Fruit fly (Drosophila melanogaster) whole organism, embryonic: ENCODE data around the gene CG9338.

Experiments used
- Asciz ChIP-seq: fragments of 200-800 bp; sonication (Bioruptor generic); optimal IDR thresholded peaks from 2 replicates; lab custom pipeline; 2017; ENCODE audit warnings: missing biosample characterization, mild to moderate bottlenecking, missing genetic modification characterization, missing genetic modification reagents
- Atf6 ChIP-seq: fragments of 200-800 bp; sonication (Bioruptor generic); IDR thresholded peaks from 2 replicates; pipeline ENCODE4 v1.3.6; 2022; ENCODE audit warnings: missing biosample characterization, missing genetic modification characterization
- B-H1 ChIP-seq: fragments of 200-800 bp; sonication (Bioruptor generic); IDR thresholded peaks from 3 replicates; pipeline ENCODE4 v1.3.6; 2022; ENCODE audit warnings: missing biosample characterization, missing genetic modification characterization
- Bteb2 ChIP-seq: fragments of 200-800 bp; sonication (Bioruptor generic); optimal IDR thresholded peaks from 2 replicates; lab custom pipeline; 2016; ENCODE audit warnings: missing biosample characterization, missing genetic modification characterization
- CG12236 ChIP-seq: fragments of 200-800 bp; sonication (Bioruptor generic); optimal IDR thresholded peaks from 2 replicates; lab custom pipeline; 2016; ENCODE audit warnings: missing biosample characterization, missing genetic modification characterization
- CG15269 ChIP-seq: fragments of 200-800 bp; sonication (Bioruptor generic); optimal IDR thresholded peaks from 2 replicates; lab custom pipeline; 2018; ENCODE audit warnings: missing biosample characterization, mild to moderate bottlenecking, missing genetic modification characterization, moderate library complexity
- CG15696 ChIP-seq: fragments of 200-800 bp; sonication (Bioruptor generic); optimal IDR thresholded peaks from 2 replicates; lab custom pipeline; 2019; ENCODE audit warnings: missing biosample characterization, mild to moderate bottlenecking, missing genetic modification characterization, moderate library complexity
- CG16863 ChIP-seq: fragments of 200-800 bp; sonication (Bioruptor generic); optimal IDR thresholded peaks from 3 replicates; lab custom pipeline; 2016; ENCODE audit warnings: missing biosample characterization, missing genetic modification characterization
- CG1792 ChIP-seq: fragments of 200-800 bp; sonication (Bioruptor generic); optimal IDR thresholded peaks from 2 replicates; lab custom pipeline; 2016; ENCODE audit warnings: missing biosample characterization, missing genetic modification characterization
- CG18011 ChIP-seq: fragments of 200-800 bp; sonication (Bioruptor generic); optimal IDR thresholded peaks from 2 replicates; lab custom pipeline; 2017; ENCODE audit warnings: missing biosample characterization, missing genetic modification characterization, mild to moderate bottlenecking, moderate library complexity, missing genotype
- CG18262 ChIP-seq: fragments of 200-800 bp; optimal IDR thresholded peaks from 3 replicates; lab custom pipeline; 2019; ENCODE audit warnings: missing biosample characterization, mild to moderate bottlenecking, missing genetic modification characterization, moderate library complexity
- CG2202 ChIP-seq: fragments of 200-800 bp; sonication (Bioruptor generic); optimal IDR thresholded peaks from 2 replicates; lab custom pipeline; 2018; ENCODE audit warnings: missing biosample characterization, mild to moderate bottlenecking, missing genetic modification characterization
- CG33213 ChIP-seq: fragments of 200-800 bp; sonication (Bioruptor generic); optimal IDR thresholded peaks from 3 replicates; lab custom pipeline; 2016; ENCODE audit warnings: missing biosample characterization, missing genetic modification characterization
- CG3726 ChIP-seq: fragments of 200-800 bp; sonication (Bioruptor generic); IDR thresholded peaks from 3 replicates; pipeline ENCODE4, ENCODE4 v1.3.6; 2022; ENCODE audit warnings: missing biosample characterization, missing genetic modification characterization
- CG4424 ChIP-seq: fragments of 200-800 bp; sonication (Bioruptor generic); optimal IDR thresholded peaks from 3 replicates; lab custom pipeline; 2016; ENCODE audit warnings: missing biosample characterization, missing genetic modification characterization
- CG4820 ChIP-seq: fragments of 200-800 bp; sonication (Bioruptor generic); optimal IDR thresholded peaks from 3 replicates; lab custom pipeline; 2016; ENCODE audit warnings: missing biosample characterization, missing genetic modification characterization
- CG4854 ChIP-seq: fragments of 200-800 bp; sonication (Bioruptor generic); optimal IDR thresholded peaks from 2 replicates; lab custom pipeline; 2016; ENCODE audit warnings: missing biosample characterization, missing genetic modification characterization, inconsistent platforms
- CG6654 ChIP-seq: fragments of 200-800 bp; sonication (Bioruptor generic); optimal IDR thresholded peaks from 2 replicates; lab custom pipeline; 2017; ENCODE audit warnings: missing biosample characterization, mild to moderate bottlenecking, missing genetic modification characterization
- CG7357 ChIP-seq: fragments of 200-800 bp; sonication (Bioruptor generic); IDR thresholded peaks from 3 replicates; pipeline ENCODE4 v1.3.6; 2022; ENCODE audit warnings: missing biosample characterization, missing genetic modification characterization
- CG7745 ChIP-seq: fragments of 200-800 bp; sonication (Bioruptor generic); optimal IDR thresholded peaks from 2 replicates; lab custom pipeline; 2018; ENCODE audit warnings: missing biosample characterization, mild to moderate bottlenecking, missing genetic modification characterization, moderate library complexity
- CG9437 ChIP-seq: fragments of 200-800 bp; sonication (Bioruptor generic); optimal IDR thresholded peaks from 2 replicates; lab custom pipeline; 2018; ENCODE audit warnings: missing biosample characterization, mild to moderate bottlenecking, missing genetic modification characterization
- CG9817 ChIP-seq: fragments of 200-800 bp; sonication (Bioruptor generic); optimal IDR thresholded peaks from 2 replicates; lab custom pipeline; 2018; ENCODE audit warnings: missing biosample characterization, mild to moderate bottlenecking, missing genetic modification characterization, moderate library complexity
- Fer3 ChIP-seq: fragments of 200-800 bp; sonication (Bioruptor generic); optimal IDR thresholded peaks from 2 replicates; lab custom pipeline; 2018; ENCODE audit warnings: missing biosample characterization, mild to moderate bottlenecking, missing genetic modification characterization, moderate library complexity
- H15 ChIP-seq: fragments of 200-800 bp; sonication (Bioruptor generic); IDR thresholded peaks from 3 replicates; pipeline ENCODE4 v1.3.6; 2022; ENCODE audit warnings: missing biosample characterization, missing genetic modification characterization
- Hmx ChIP-seq: fragments of 200-800 bp; sonication (Bioruptor generic); optimal IDR thresholded peaks from 2 replicates; lab custom pipeline; 2016; ENCODE audit warnings: missing biosample characterization, missing genetic modification characterization
- Max ChIP-seq: fragments of 200-800 bp; sonication (Bioruptor generic); optimal IDR thresholded peaks from 2 replicates; lab custom pipeline; 2016; ENCODE audit warnings: missing biosample characterization, mild to moderate bottlenecking, missing genetic modification characterization
- Nf-YA ChIP-seq: fragments of 200-800 bp; sonication (Bioruptor generic); IDR thresholded peaks from 2 replicates; pipeline ENCODE4 v1.3.6; 2022; ENCODE audit warnings: missing biosample characterization, missing genetic modification characterization
- Rx ChIP-seq: fragments of 200-800 bp; sonication (Bioruptor generic); IDR thresholded peaks from 2 replicates; pipeline ENCODE4 v1.3.6; 2022; ENCODE audit warnings: missing biosample characterization, missing genetic modification characterization
- Taf1 ChIP-seq: fragments of 200-800 bp; sonication (Bioruptor generic); IDR thresholded peaks from 2 replicates; pipeline ENCODE4 v1.3.6; 2022; ENCODE audit warnings: missing biosample characterization, missing genetic modification characterization
- ato ChIP-seq: fragments of 200-800 bp; sonication (Bioruptor generic); IDR thresholded peaks from 2 replicates; pipeline ENCODE4 v1.3.6; 2022; ENCODE audit warnings: missing biosample characterization, missing genetic modification characterization; ENCODE audit not compliant: partially characterized antibody
- chinmo ChIP-seq: fragments of 200-800 bp; sonication (Bioruptor generic); IDR thresholded peaks from 4 replicates; pipeline ENCODE4 v1.3.6; 2022; ENCODE audit warnings: missing biosample characterization, missing genetic modification characterization; ENCODE audit not compliant: partially characterized antibody
- dysf ChIP-seq: fragments of 200-800 bp; sonication (Bioruptor generic); IDR thresholded peaks from 3 replicates; pipeline ENCODE4 v1.3.6; 2022; ENCODE audit warnings: missing biosample characterization, missing genetic modification characterization
- fd96Cb ChIP-seq: fragments of 200-800 bp; sonication (Bioruptor generic); optimal IDR thresholded peaks from 2 replicates; lab custom pipeline; 2018; ENCODE audit warnings: missing biosample characterization, mild to moderate bottlenecking, missing genetic modification characterization, moderate library complexity
- gce ChIP-seq: fragments of 200-800 bp; sonication (Bioruptor generic); IDR thresholded peaks from 3 replicates; pipeline ENCODE4 v1.3.6; 2022; ENCODE audit warnings: missing biosample characterization, missing genetic modification characterization
- ham ChIP-seq: fragments of 200-800 bp; sonication (Bioruptor generic); IDR thresholded peaks from 2 replicates; pipeline ENCODE4 v1.3.6; 2022; ENCODE audit warnings: missing biosample characterization, missing genetic modification characterization
- lab ChIP-seq: fragments of 200-800 bp; sonication (Bioruptor generic); optimal IDR thresholded peaks from 3 replicates; lab custom pipeline; 2017; ENCODE audit warnings: missing biosample characterization, missing genetic modification characterization, mild to moderate bottlenecking, moderate library complexity, missing genetic modification reagents
- maf-S ChIP-seq: fragments of 200-800 bp; sonication (Bioruptor generic); optimal IDR thresholded peaks from 2 replicates; lab custom pipeline; 2016; ENCODE audit warnings: missing biosample characterization, missing genetic modification characterization
- pan ChIP-seq, 4 experiments: fragments of >200 bp in 3 of 4; fragments of 200-800 bp in 1 of 4; sonication (Bioruptor generic) in 1 of 4; optimal IDR thresholded peaks in 3 of 4; IDR thresholded peaks in 1 of 4; 2 replicates each; pipeline versions ENCODE4 v1.3.6 to Lab custom; 2017 to 2022; ENCODE audit warnings: missing biosample characterization in 2 of 4, missing genetic modification characterization in 2 of 4, mixed read lengths in 1 of 4
- row ChIP-seq: fragments of 200-800 bp; sonication (Bioruptor generic); IDR thresholded peaks from 3 replicates; pipeline ENCODE4 v1.3.6; 2022; ENCODE audit warnings: missing biosample characterization, missing genetic modification characterization
- sr ChIP-seq: fragments of 200-800 bp; sonication (Bioruptor generic); IDR thresholded peaks from 3 replicates; pipeline ENCODE4 v1.3.6; 2022; ENCODE audit warnings: missing biosample characterization, missing genetic modification characterization
- ssp ChIP-seq: fragments of 200-800 bp; sonication (Bioruptor generic); IDR thresholded peaks from 2 replicates; pipeline ENCODE4 v1.3.6; 2022; ENCODE audit warnings: missing biosample characterization, missing genetic modification characterization
- tgo ChIP-seq: fragments of 200-800 bp; sonication (Bioruptor generic); IDR thresholded peaks from 3 replicates; pipeline ENCODE4 v1.3.6; 2022; ENCODE audit warnings: missing biosample characterization, missing genetic modification characterization
- tio ChIP-seq: fragments of 200-800 bp; sonication (Bioruptor generic); optimal IDR thresholded peaks from 2 replicates; lab custom pipeline; 2017; ENCODE audit warnings: missing biosample characterization, missing genetic modification characterization, inconsistent platforms
- trh ChIP-seq: fragments of 200-800 bp; sonication (Bioruptor generic); optimal IDR thresholded peaks from 2 replicates; lab custom pipeline; 2016; ENCODE audit warnings: missing biosample characterization, missing genetic modification characterization
- tx ChIP-seq: fragments of 200-800 bp; sonication (Bioruptor generic); optimal IDR thresholded peaks from 2 replicates; lab custom pipeline; 2016; ENCODE audit warnings: missing biosample characterization, missing genetic modification characterization
- usp ChIP-seq: fragments of >200 bp; optimal IDR thresholded peaks from 2 replicates; lab custom pipeline; 2017; ENCODE audit warnings: missing biosample characterization, missing genetic modification characterization
- z ChIP-seq: fragments of 200-800 bp; sonication (Bioruptor generic); IDR thresholded peaks from 3 replicates; pipeline ENCODE4 v1.3.6; 2022; ENCODE audit warnings: missing biosample characterization, missing genetic modification characterization
- zen ChIP-seq: fragments of 200-800 bp; sonication (Bioruptor generic); optimal IDR thresholded peaks from 3 replicates; lab custom pipeline; 2018; ENCODE audit warnings: missing biosample characterization, mild to moderate bottlenecking, missing genetic modification characterization, moderate library complexity
- zfh1 ChIP-seq: fragments of 200-800 bp; sonication (Bioruptor generic); IDR thresholded peaks from 3 replicates; pipeline ENCODE4 v1.3.6; 2022; ENCODE audit warnings: missing biosample characterization, missing genetic modification characterization

CG9338 gene

DNA sequence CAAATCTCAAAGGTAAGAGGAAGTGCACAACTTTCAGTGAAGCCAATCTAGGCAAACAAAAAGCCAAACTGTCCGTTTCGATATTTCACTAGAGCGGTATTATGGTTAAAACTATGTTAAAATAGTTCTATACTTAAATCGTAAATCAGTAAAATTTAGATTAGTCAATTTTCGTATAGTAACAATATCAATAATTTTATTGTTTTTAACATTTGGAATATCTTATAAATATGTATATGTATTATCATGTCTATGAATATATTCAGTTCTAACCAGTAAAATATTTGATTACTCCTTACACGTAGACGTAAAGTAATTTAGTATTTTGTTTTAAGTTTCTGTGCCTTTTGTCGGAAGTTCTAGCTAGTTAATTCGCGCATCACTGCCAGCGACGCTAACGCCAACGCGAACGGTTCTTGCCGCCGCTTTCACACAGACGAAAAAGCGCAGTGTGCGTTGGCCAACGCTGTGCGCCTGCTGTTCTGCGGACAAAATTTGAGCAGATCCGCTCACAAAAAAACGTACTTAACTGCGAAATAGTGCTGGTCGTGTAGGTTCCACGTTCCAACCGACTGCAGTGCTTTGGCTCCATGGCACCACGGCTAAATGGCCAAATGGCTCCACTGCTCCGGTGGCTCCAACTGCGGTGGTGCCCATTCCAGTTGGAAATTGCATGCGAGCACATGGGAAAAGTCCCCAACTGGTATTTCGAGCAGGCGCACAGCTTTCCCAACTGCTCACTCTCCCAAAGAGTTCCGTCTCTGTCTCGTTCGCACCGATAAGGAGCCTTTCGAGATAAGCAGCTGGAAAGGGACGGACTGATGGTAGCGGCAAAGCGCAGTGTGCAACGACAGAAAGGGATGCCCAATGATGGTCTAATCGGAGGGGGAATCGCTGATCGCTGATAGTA lies 41.6 kb upstream of the CG9338 start (continued):
- TF ChIP-seq z (GFP tag; lab: Robert Waterston, UW), result peak; percentile 63; the same call in 1 of the 3 replicates
- TF ChIP-seq chinmo (GFP tag; lab: Robert Waterston, UW), result peak; percentile 98; the same call in 3 of the 4 replicates
- no peak for TF ChIP-seq CG15269 (tag; lab: Kevin White, UChicago)
- no peak for TF ChIP-seq Asciz (GFP tag; lab: Kevin White, UChicago)
- TF ChIP-seq fd96Cb (tag; lab: Kevin White, UChicago), result peak; percentile 1
- TF ChIP-seq CG2202, result no peak
- TF ChIP-seq lab, result peak; percentile 49
- no peak for TF ChIP-seq tx (GFP tag; lab: Kevin White, UChicago)
- TF ChIP-seq pan (optimal IDR thresholded peaks at IDR 0.05; lab: Kevin White, UChicago), result no peak
- no peak for TF ChIP-seq pan (GFP tag; optimal IDR thresholded peaks at IDR 0.05 in 1 of 2, IDR thresholded peaks at IDR 0.05 in 1 of 2)
- peak; percentile 11 for TF ChIP-seq CG33213 (GFP tag; lab: Kevin White, UChicago)
- peak; percentile 3 for TF ChIP-seq CG7745 (tag; lab: Kevin White, UChicago)
- no peak for TF ChIP-seq dysf (GFP tag; lab: Robert Waterston, UW)
- TF ChIP-seq ssp, result peak; percentile 29; the same call in 1 of the 2 replicates
- TF ChIP-seq CG4424, result peak; percentile 32
- no peak for TF ChIP-seq zen (tag; lab: Kevin White, UChicago)
- no peak for TF ChIP-seq B-H1 (GFP tag; lab: Robert Waterston, UW)
- TF ChIP-seq CG7357, result no peak
- peak; percentile 6 for TF ChIP-seq Bteb2
- TF ChIP-seq CG9817, result no peak
- peak; percentile 13 for TF ChIP-seq Max (GFP tag; lab: Kevin White, UChicago)
- TF ChIP-seq ato (GFP tag; lab: Robert Waterston, UW), result no peak
- TF ChIP-seq trh (GFP tag; lab: Kevin White, UChicago), result no peak
- TF ChIP-seq CG6654, result no peak
- TF ChIP-seq H15 (GFP tag; lab: Robert Waterston, UW), result no peak
- TF ChIP-seq maf-S (GFP tag; lab: Kevin White, UChicago), result no peak
- no peak for TF ChIP-seq tgo
- TF ChIP-seq gce, result peak; percentile 59; the same call in 1 of the 3 replicates
- TF ChIP-seq sr (GFP tag; lab: Robert Waterston, UW), result peak; percentile 91
- TF ChIP-seq Rx (GFP tag; lab: Robert Waterston, UW), result no peak
- no peak for TF ChIP-seq CG9437 (GFP tag; lab: Kevin White, UChicago)
- peak; percentile 46 for TF ChIP-seq CG18262 (tag; lab: Kevin White, UChicago)
- TF ChIP-seq zfh1 (GFP tag; lab: Robert Waterston, UW), result peak; percentile 29; the same call in 1 of the 3 replicates
- TF ChIP-seq CG16863 (GFP tag; lab: Kevin White, UChicago), result no peak
- TF ChIP-seq CG4854 (GFP tag; lab: Kevin White, UChicago), result no peak
- peak; percentile 76 for TF ChIP-seq row (GFP tag; lab: Robert Waterston, UW)
- TF ChIP-seq Taf1 (GFP tag; lab: Robert Waterston, UW), result no peak
- no peak for TF ChIP-seq CG1792 (GFP tag; lab: Kevin White, UChicago)
- no peak for TF ChIP-seq CG15696 (tag; lab: Kevin White, UChicago)
- TF ChIP-seq CG4820 (GFP tag; lab: Kevin White, UChicago), result no peak
- 0 out of 2 replicates have a peak, but pooled peaks have one; percentile 8 for TF ChIP-seq Atf6 (GFP tag; lab: Robert Waterston, UW)
- no peak for TF ChIP-seq usp (GFP tag; lab: Kevin White, UChicago)
- TF ChIP-seq ham, result no peak
- no peak for TF ChIP-seq Fer3 (tag; lab: Kevin White, UChicago)
- TF ChIP-seq CG12236, result no peak
- no peak for TF ChIP-seq Nf-YA
- no peak for TF ChIP-seq CG18011 (GFP tag; lab: Kevin White, UChicago)
- no peak for TF ChIP-seq CG3726 (GFP tag; lab: Robert Waterston, UW)
- TF ChIP-seq tio (GFP tag; lab: Kevin White, UChicago), result peak; percentile 37
- TF ChIP-seq Hmx (GFP tag; lab: Kevin White, UChicago), result no peak
